Fruit fly (Drosophila melanogaster): ENCODE data around the gene CG42834.

The CG42834 gene

DNA sequence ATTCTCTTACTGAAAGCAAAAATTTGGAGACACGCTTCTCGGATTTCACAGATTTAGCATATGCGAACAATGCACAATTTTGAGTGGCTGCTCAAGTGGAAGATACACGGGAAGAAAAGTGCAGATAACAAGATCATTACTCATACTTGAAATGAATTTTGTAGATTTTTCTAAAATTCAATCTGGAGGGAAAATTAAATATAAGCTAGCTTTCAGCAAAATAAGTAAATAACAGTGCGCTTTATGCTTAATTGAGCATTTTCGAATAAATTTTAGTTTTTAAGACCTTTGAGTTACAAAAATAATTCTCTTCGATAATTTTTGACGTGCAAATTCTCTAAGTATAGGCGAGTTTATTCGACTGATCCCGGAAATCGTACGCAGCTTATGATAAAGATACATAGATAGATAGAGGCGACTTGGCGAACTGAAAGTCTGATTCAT is 17.9 kb upstream of the CG42834 start (continued):
- TF ChIP-seq esg (GFP tag; conservative IDR thresholded peaks at IDR 0.05) (no peak), CG17359 (tag; optimal IDR thresholded peaks at IDR 0.05) (peak; percentile 61), CG6175 (GFP tag; IDR thresholded peaks at IDR 0.05) (no peak), zen (tag; optimal IDR thresholded peaks at IDR 0.05) (peak; percentile 51), CG15696 (tag; optimal IDR thresholded peaks at IDR 0.05) (peak; percentile 74), pita (GFP tag; optimal IDR thresholded peaks at IDR 0.05) (no peak), unpg (GFP tag; optimal IDR thresholded peaks at IDR 0.05) (peak; percentile 52), CG13123 (GFP tag; optimal IDR thresholded peaks at IDR 0.05) (no peak), Nf-YC (tag; optimal IDR thresholded peaks at IDR 0.05) (no peak), CG16779 (GFP tag; IDR thresholded peaks at IDR 0.05) (no peak), CG32532 (GFP tag; IDR thresholded peaks at IDR 0.05) (peak; percentile 38; the same call in 1 of the 2 replicates), CG13624 (GFP tag; optimal IDR thresholded peaks at IDR 0.05) (peak; percentile 31), CG4424 (GFP tag; optimal IDR thresholded peaks at IDR 0.05) (peak; percentile 56), CG5245 (GFP tag; optimal IDR thresholded peaks at IDR 0.05) (peak; percentile 36), MTF-1 (GFP tag; optimal IDR thresholded peaks at IDR 0.05; ENCODE audit: borderline replicate concordance) (no peak), row (GFP tag; IDR thresholded peaks at IDR 0.05) (peak; percentile 34; the same call in 2 of the 3 replicates), kah (GFP tag; optimal IDR thresholded peaks at IDR 0.05) (peak; percentile 13), crol (GFP tag; IDR thresholded peaks at IDR 0.05) (no peak), H2.0 (GFP tag; IDR thresholded peaks at IDR 0.05) (no peak), CG9797 (GFP tag; optimal IDR thresholded peaks at IDR 0.05) (no peak), CG14050 (GFP tag; IDR thresholded peaks at IDR 0.05) (peak; percentile 19; the same call in 1 of the 3 replicates), Mrtf (GFP tag; IDR thresholded peaks at IDR 0.05) (no peak), CG17385 (GFP tag; optimal IDR thresholded peaks at IDR 0.05) (no peak), fru (optimal IDR thresholded peaks at IDR 0.05) (no peak), CG14667 (GFP tag; IDR thresholded peaks at IDR 0.05) (no peak), CG42726 (GFP tag; IDR thresholded peaks at IDR 0.05; ENCODE audit: partially characterized antibody) (no peak), CG17361 (GFP tag; IDR thresholded peaks at IDR 0.05) (peak; percentile 39; the same call in 2 of the 3 replicates), dmrt99B (tag; optimal IDR thresholded peaks at IDR 0.05) (peak; percentile 78), CG2116 (GFP tag; optimal IDR thresholded peaks at IDR 0.05) (no peak), org-1 (GFP tag; optimal IDR thresholded peaks at IDR 0.05) (no peak), bigmax (GFP tag; optimal IDR thresholded peaks at IDR 0.05) (no peak), HmgD (GFP tag; optimal IDR thresholded peaks at IDR 0.05) (no peak), Optix (GFP tag; IDR thresholded peaks at IDR 0.05) (no peak), kni (GFP tag; optimal IDR thresholded peaks at IDR 0.05) (no peak), CG11504 (tag; optimal IDR thresholded peaks at IDR 0.05) (peak; percentile 80), CG7963 (GFP tag; IDR thresholded peaks at IDR 0.05; ENCODE audit: partially characterized antibody) (no peak), CG3995 (GFP tag; optimal IDR thresholded peaks at IDR 0.05) (no peak), CG10274 (GFP tag; optimal IDR thresholded peaks at IDR 0.05) (no peak), CG6689 (GFP tag; IDR thresholded peaks at IDR 0.05) (no peak), Side (GFP tag; optimal IDR thresholded peaks at IDR 0.05) (no peak), CG12744 (GFP tag; optimal IDR thresholded peaks at IDR 0.05) (no peak), cwo (GFP tag; optimal IDR thresholded peaks at IDR 0.05) (no peak), CG11695 (GFP tag; IDR thresholded peaks at IDR 0.05) (no peak), CG14441 (GFP tag; IDR thresholded peaks at IDR 0.05) (peak; percentile 38; the same call in 1 of the 2 replicates), NFAT (GFP tag; IDR thresholded peaks at IDR 0.05) (no peak), CG7372 (GFP tag; IDR thresholded peaks at IDR 0.05) (no peak; the same call in 1 of the 2 replicates), sens (GFP tag) (peak; percentile 94), lola (GFP tag; optimal IDR thresholded peaks at IDR 0.05) (no peak), Dp (GFP tag; optimal IDR thresholded peaks at IDR 0.05) (no peak), hkb (optimal IDR thresholded peaks at IDR 0.05) (no peak), hkb (GFP tag; IDR thresholded peaks at IDR 0.05) (peak; percentile 80), toy (GFP tag; IDR thresholded peaks at IDR 0.05) (no peak)
